Worm (Caenorhabditis elegans): Measurements from ENCODE around the gene clec-126.

ce11 chrII:3556584-3556983 is 37.3 kb downstream of the clec-126 start:
- TF ChIP-seq hlh-11 (tag; optimal IDR thresholded peaks at IDR 0.05), result no peak
- no peak for TF ChIP-seq ama-1 (optimal IDR thresholded peaks at IDR 0.05)
- no peak for TF ChIP-seq pqm-1 (tag; optimal IDR thresholded peaks at IDR 0.05)
- TF ChIP-seq hmg-1.1 (GFP tag; IDR thresholded peaks at IDR 0.05), result no peak
- TF ChIP-seq lin-29 (GFP tag; IDR thresholded peaks at IDR 0.05), result no peak
- no peak for TF ChIP-seq Y105C5A.15 (GFP tag; IDR thresholded peaks at IDR 0.05)
- TF ChIP-seq lin-13 (GFP tag; optimal IDR thresholded peaks at IDR 0.05), result no peak
- no peak for TF ChIP-seq jun-1 (tag; optimal IDR thresholded peaks at IDR 0.05)
- TF ChIP-seq ZK546.5 (tag; optimal IDR thresholded peaks at IDR 0.05), result no peak
- no peak for TF ChIP-seq mxl-3 (GFP tag; optimal IDR thresholded peaks at IDR 0.05)
- TF ChIP-seq lin-39 (tag; optimal IDR thresholded peaks at IDR 0.05), result no peak

Data from whole organism, L4 larva.